Fruit fly (Drosophila melanogaster) whole organism, embryonic: ENCODE data around the gene CG7298.

Experiments used
- Abd-B ChIP-seq: fragments of 200-800 bp; sonication (Bioruptor generic); optimal IDR thresholded peaks from 2 replicates; lab custom pipeline; 2018; ENCODE audit warnings: missing biosample characterization, mild to moderate bottlenecking, missing genetic modification characterization, moderate library complexity
- B-H1 ChIP-seq: fragments of 200-800 bp; sonication (Bioruptor generic); IDR thresholded peaks from 3 replicates; pipeline ENCODE4 v1.3.6; 2022; ENCODE audit warnings: missing biosample characterization, missing genetic modification characterization
- CG10209 ChIP-seq: fragments of 200-800 bp; sonication (Bioruptor generic); optimal IDR thresholded peaks from 3 replicates; lab custom pipeline; 2017; ENCODE audit warnings: missing biosample characterization, mild to moderate bottlenecking, missing genetic modification characterization, missing genetic modification reagents
- CG10431 ChIP-seq: fragments of 200-800 bp; sonication (Bioruptor generic); optimal IDR thresholded peaks from 3 replicates; lab custom pipeline; 2018; ENCODE audit warnings: missing biosample characterization, mild to moderate bottlenecking, missing genetic modification characterization
- CG11456 ChIP-seq: fragments of 200-800 bp; sonication (Bioruptor generic); IDR thresholded peaks from 3 replicates; pipeline ENCODE4 v1.3.6; 2022; ENCODE audit warnings: missing biosample characterization, missing genetic modification characterization
- CG12155 ChIP-seq: fragments of 200-800 bp; sonication (Bioruptor generic); optimal IDR thresholded peaks from 3 replicates; lab custom pipeline; 2016; ENCODE audit warnings: missing biosample characterization, missing genetic modification characterization
- CG1529 ChIP-seq: fragments of 200-800 bp; sonication (Bioruptor generic); optimal IDR thresholded peaks from 3 replicates; lab custom pipeline; 2018; ENCODE audit warnings: missing biosample characterization, missing genetic modification characterization
- CG1792 ChIP-seq: fragments of 200-800 bp; sonication (Bioruptor generic); optimal IDR thresholded peaks from 2 replicates; lab custom pipeline; 2016; ENCODE audit warnings: missing biosample characterization, missing genetic modification characterization
- CG2199 ChIP-seq: fragments of 200-800 bp; sonication (Bioruptor generic); IDR thresholded peaks from 3 replicates; pipeline ENCODE4 v1.3.6; 2022; ENCODE audit warnings: missing biosample characterization, missing genetic modification characterization
- CG31224 ChIP-seq: fragments of 200-800 bp; sonication (Bioruptor generic); IDR thresholded peaks from 2 replicates; pipeline ENCODE4 v1.3.6; 2022; ENCODE audit warnings: missing biosample characterization, missing genetic modification characterization
- CG3163 ChIP-seq: fragments of 200-800 bp; sonication (Bioruptor generic); optimal IDR thresholded peaks from 3 replicates; lab custom pipeline; 2016; ENCODE audit warnings: missing biosample characterization, missing genetic modification characterization
- CG4360 ChIP-seq: fragments of 200-800 bp; sonication (Bioruptor generic); IDR thresholded peaks from 2 replicates; pipeline ENCODE4 v1.3.6; 2022; ENCODE audit warnings: missing biosample characterization, missing genetic modification characterization
- CG5180 ChIP-seq: fragments of 200-800 bp; sonication (Bioruptor generic); optimal IDR thresholded peaks from 3 replicates; lab custom pipeline; 2017; ENCODE audit warnings: missing biosample characterization, missing genetic modification characterization, mild to moderate bottlenecking, moderate library complexity, missing genetic modification reagents
- CG7372 ChIP-seq: fragments of 200-800 bp; sonication (Bioruptor generic); IDR thresholded peaks from 2 replicates; pipeline ENCODE4 v1.3.6; 2022; ENCODE audit warnings: missing biosample characterization, missing genetic modification characterization
- CG7839 ChIP-seq: fragments of 200-800 bp; sonication (Bioruptor generic); optimal IDR thresholded peaks from 3 replicates; lab custom pipeline; 2018; ENCODE audit warnings: missing biosample characterization, mild to moderate bottlenecking, missing genetic modification characterization, moderate library complexity
- CG7987 ChIP-seq: fragments of 200-800 bp; sonication (Bioruptor generic); optimal IDR thresholded peaks from 2 replicates; lab custom pipeline; 2018; ENCODE audit warnings: missing biosample characterization, mild to moderate bottlenecking, missing genetic modification characterization, moderate library complexity
- CG8281 ChIP-seq: fragments of 200-800 bp; sonication (Bioruptor generic); optimal IDR thresholded peaks from 2 replicates; lab custom pipeline; 2018; ENCODE audit warnings: missing biosample characterization, mild to moderate bottlenecking, missing genetic modification characterization, moderate library complexity
- CkIIα-i1 ChIP-seq: fragments of 200-800 bp; sonication (Bioruptor generic); IDR thresholded peaks from 2 replicates; pipeline ENCODE4 v1.3.6; 2022; ENCODE audit warnings: missing biosample characterization, missing genetic modification characterization
- Deaf1 ChIP-seq: fragments of 200-800 bp; optimal IDR thresholded peaks from 3 replicates; lab custom pipeline; 2019; ENCODE audit warnings: missing biosample characterization, mild to moderate bottlenecking, missing genetic modification characterization, moderate library complexity
- Hand ChIP-seq: fragments of 200-800 bp; sonication (Bioruptor generic); optimal IDR thresholded peaks from 2 replicates; lab custom pipeline; 2017; ENCODE audit warnings: mild to moderate bottlenecking, missing biosample characterization, missing genetic modification reagents, missing genetic modification characterization
- Hmx ChIP-seq: fragments of 200-800 bp; sonication (Bioruptor generic); optimal IDR thresholded peaks from 2 replicates; lab custom pipeline; 2016; ENCODE audit warnings: missing biosample characterization, missing genetic modification characterization
- Lhr ChIP-seq: fragments of 200-800 bp; sonication (Bioruptor generic); optimal IDR thresholded peaks from 3 replicates; lab custom pipeline; 2017; ENCODE audit warnings: mild to moderate bottlenecking, missing biosample characterization, missing genetic modification reagents, missing genetic modification characterization
- NC2β ChIP-seq: fragments of 200-800 bp; sonication (Bioruptor generic); optimal IDR thresholded peaks from 2 replicates; lab custom pipeline; 2016; ENCODE audit warnings: missing biosample characterization, missing genetic modification characterization
- Nf-YC ChIP-seq: fragments of 200-800 bp; optimal IDR thresholded peaks from 3 replicates; lab custom pipeline; 2019; ENCODE audit warnings: missing biosample characterization, mild to moderate bottlenecking, missing genetic modification characterization, moderate library complexity
- Ptx1 ChIP-seq: fragments of 200-800 bp; sonication (Bioruptor generic); IDR thresholded peaks from 2 replicates; pipeline ENCODE4 v1.3.6; 2022; ENCODE audit warnings: missing biosample characterization, missing genetic modification characterization
- Rx ChIP-seq: fragments of 200-800 bp; sonication (Bioruptor generic); IDR thresholded peaks from 2 replicates; pipeline ENCODE4 v1.3.6; 2022; ENCODE audit warnings: missing biosample characterization, missing genetic modification characterization
- Sox102F ChIP-seq: fragments of 200-800 bp; sonication (Bioruptor generic); optimal IDR thresholded peaks from 2 replicates; lab custom pipeline; 2018; ENCODE audit warnings: missing biosample characterization, mild to moderate bottlenecking, missing genetic modification characterization, moderate library complexity
- Tbp ChIP-seq: fragments of >200 bp; optimal IDR thresholded peaks from 2 replicates; lab custom pipeline; 2018; ENCODE audit warnings: missing biosample characterization, missing genetic modification characterization
- corto ChIP-seq: fragments of 200-800 bp; sonication (Bioruptor generic); optimal IDR thresholded peaks from 2 replicates; lab custom pipeline; 2016; ENCODE audit warnings: missing biosample characterization, mild to moderate bottlenecking, missing genetic modification characterization, moderate library complexity
- crol ChIP-seq: fragments of 200-800 bp; sonication (Bioruptor generic); IDR thresholded peaks from 2 replicates; pipeline ENCODE4 v1.3.6; 2022; ENCODE audit warnings: missing biosample characterization, missing genetic modification characterization
- danr ChIP-seq: fragments of 200-800 bp; sonication (Bioruptor generic); IDR thresholded peaks from 2 replicates; pipeline ENCODE4 v1.3.6; 2022; ENCODE audit warnings: missing biosample characterization, missing genetic modification characterization
- dati ChIP-seq: fragments of 200-800 bp; sonication (Bioruptor generic); IDR thresholded peaks from 2 replicates; pipeline ENCODE4 v1.3.6; 2022; ENCODE audit warnings: missing biosample characterization, missing genetic modification characterization
- dimm ChIP-seq: fragments of 200-800 bp; sonication (Bioruptor generic); IDR thresholded peaks from 2 replicates; pipeline ENCODE4 v1.3.6; 2022; ENCODE audit warnings: missing biosample characterization, missing genetic modification characterization
- disco-r ChIP-seq: fragments of 200-800 bp; sonication (Bioruptor generic); optimal IDR thresholded peaks from 2 replicates; lab custom pipeline; 2016; ENCODE audit warnings: missing biosample characterization, missing genetic modification characterization
- fd96Cb ChIP-seq: fragments of 200-800 bp; sonication (Bioruptor generic); optimal IDR thresholded peaks from 2 replicates; lab custom pipeline; 2018; ENCODE audit warnings: missing biosample characterization, mild to moderate bottlenecking, missing genetic modification characterization, moderate library complexity
- ftz-f1 ChIP-seq: fragments of 200-800 bp; sonication (Bioruptor generic); optimal IDR thresholded peaks from 2 replicates; lab custom pipeline; 2016; ENCODE audit warnings: missing biosample characterization, missing genetic modification characterization
- gcm ChIP-seq: fragments of 200-800 bp; sonication (Bioruptor generic); optimal IDR thresholded peaks from 2 replicates; lab custom pipeline; 2019; ENCODE audit warnings: missing biosample characterization, mild to moderate bottlenecking, missing genetic modification characterization, moderate library complexity
- gsb-n ChIP-seq: fragments of 200-800 bp; sonication (Bioruptor generic); optimal IDR thresholded peaks from 3 replicates; lab custom pipeline; 2018; ENCODE audit warnings: missing biosample characterization, mild to moderate bottlenecking, missing genetic modification characterization
- h ChIP-seq: fragments of >200 bp; optimal IDR thresholded peaks from 2 replicates; lab custom pipeline; 2017
- insv ChIP-seq, 2 experiments: fragments of 200-800 bp; sonication (Bioruptor generic); optimal IDR thresholded peaks; 3 replicates each; lab custom pipeline; 2016 to 2018; ENCODE audit warnings: missing biosample characterization in 2 of 2, missing genetic modification characterization in 2 of 2
- jigr1 ChIP-seq: fragments of 200-800 bp; sonication (Bioruptor generic); IDR thresholded peaks from 3 replicates; pipeline ENCODE4 v1.3.6; 2022; ENCODE audit warnings: missing biosample characterization, missing genetic modification characterization
- lab ChIP-seq: fragments of 200-800 bp; sonication (Bioruptor generic); optimal IDR thresholded peaks from 3 replicates; lab custom pipeline; 2017; ENCODE audit warnings: missing biosample characterization, missing genetic modification characterization, mild to moderate bottlenecking, moderate library complexity, missing genetic modification reagents
- run ChIP-seq: fragments of 200-800 bp; sonication (Bioruptor generic); optimal IDR thresholded peaks from 3 replicates; lab custom pipeline; 2018; ENCODE audit warnings: missing biosample characterization, mild to moderate bottlenecking, missing genetic modification characterization
- schlank ChIP-seq: fragments of 200-800 bp; sonication (Bioruptor generic); optimal IDR thresholded peaks from 2 replicates; lab custom pipeline; 2018; ENCODE audit warnings: missing biosample characterization, mild to moderate bottlenecking, missing genetic modification characterization
- shn ChIP-seq: fragments of 200-800 bp; sonication (Bioruptor generic); optimal IDR thresholded peaks from 3 replicates; lab custom pipeline; 2016; ENCODE audit warnings: missing biosample characterization, missing genetic modification characterization
- tin ChIP-seq: fragments of 200-800 bp; sonication (Bioruptor generic); optimal IDR thresholded peaks from 3 replicates; lab custom pipeline; 2016; ENCODE audit warnings: missing biosample characterization, missing genetic modification characterization
- tna ChIP-seq: fragments of 200-800 bp; sonication (Bioruptor generic); IDR thresholded peaks from 2 replicates; pipeline ENCODE4 v1.3.6; 2022; ENCODE audit warnings: missing biosample characterization, missing genetic modification characterization; ENCODE audit not compliant: partially characterized antibody
- toy ChIP-seq: fragments of 200-800 bp; sonication (Bioruptor generic); IDR thresholded peaks from 2 replicates; pipeline ENCODE4 v1.3.6; 2022; ENCODE audit warnings: missing biosample characterization, missing genetic modification characterization
- tx ChIP-seq: fragments of 200-800 bp; sonication (Bioruptor generic); optimal IDR thresholded peaks from 2 replicates; lab custom pipeline; 2016; ENCODE audit warnings: missing biosample characterization, missing genetic modification characterization
- vnd ChIP-seq: fragments of 200-800 bp; sonication (Bioruptor generic); IDR thresholded peaks from 3 replicates; pipeline ENCODE4 v1.3.6; 2022; ENCODE audit warnings: missing biosample characterization, missing genetic modification characterization; ENCODE audit not compliant: partially characterized antibody
- wek ChIP-seq: fragments of 200-800 bp; sonication (Bioruptor generic); optimal IDR thresholded peaks from 3 replicates; lab custom pipeline; 2018; ENCODE audit warnings: missing biosample characterization, mild to moderate bottlenecking, missing genetic modification characterization, moderate library complexity

CG7298 gene

DNA sequence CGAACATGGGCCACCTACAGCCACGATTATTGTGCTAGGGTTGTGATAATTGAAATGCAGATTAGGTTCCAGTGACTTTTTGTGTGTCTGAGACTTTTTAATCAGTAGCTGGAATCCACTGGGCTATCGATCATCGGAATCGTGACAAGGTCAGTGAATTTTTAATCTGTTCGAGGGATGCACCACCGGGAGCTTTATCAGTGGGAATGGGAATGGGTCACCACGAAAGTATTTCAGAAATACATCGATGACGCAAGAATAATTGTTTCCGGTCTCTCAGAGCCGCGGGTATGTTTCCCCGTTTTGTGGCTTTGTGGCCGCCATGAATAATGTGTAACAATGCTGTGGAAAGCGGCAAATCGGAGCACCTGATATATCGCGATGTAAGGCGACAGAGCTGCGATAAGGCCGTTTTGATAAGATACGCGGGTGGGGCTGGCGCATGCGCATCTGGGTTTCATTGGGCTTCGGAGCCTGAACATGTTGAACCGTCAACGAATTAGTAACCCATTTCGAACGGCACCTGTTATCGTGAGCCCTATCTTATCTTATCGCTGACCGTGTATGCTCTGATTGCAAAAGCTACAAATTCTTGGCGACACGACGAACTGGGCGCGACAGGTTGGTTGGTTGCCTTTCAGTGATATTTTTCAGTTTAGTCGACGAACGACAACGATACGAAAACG is 15.5 kb downstream of the CG7298 start, which contains the start of gene Ssk (continued):
- TF ChIP-seq CG2199, result 0 out of 3 replicates have a peak, but pooled peaks have one; percentile 44
- no peak for TF ChIP-seq dati (GFP tag; lab: Robert Waterston, UW)
- no peak for TF ChIP-seq Hmx (GFP tag; lab: Kevin White, UChicago)
- no peak for TF ChIP-seq ftz-f1 (GFP tag; lab: Kevin White, UChicago)
- TF ChIP-seq CG4360 (GFP tag; lab: Robert Waterston, UW), result no peak
- TF ChIP-seq gsb-n (tag; lab: Kevin White, UChicago), result no peak
- no peak for TF ChIP-seq CG1792 (GFP tag; lab: Kevin White, UChicago)
- no peak for TF ChIP-seq crol (GFP tag; lab: Robert Waterston, UW)
- peak; percentile 52 for TF ChIP-seq lab
- no peak for TF ChIP-seq CG7987 (GFP tag; lab: Kevin White, UChicago)
- TF ChIP-seq CG7372 (GFP tag; lab: Robert Waterston, UW), result no peak
- peak; percentile 21 for TF ChIP-seq wek
- TF ChIP-seq tx, result no peak
- TF ChIP-seq Hand (GFP tag; lab: Kevin White, UChicago), result peak; percentile 6
- no peak for TF ChIP-seq CG10209
- TF ChIP-seq CG5180 (GFP tag; lab: Kevin White, UChicago), result peak; percentile 7
- no peak for TF ChIP-seq NC2β (GFP tag; lab: Kevin White, UChicago)
- no peak for TF ChIP-seq CG1529 (GFP tag; lab: Kevin White, UChicago)
- no peak for TF ChIP-seq insv (GFP tag; optimal IDR thresholded peaks at IDR 0.05; lab: Kevin White, UChicago)
- TF ChIP-seq CG3163, result no peak
- no peak for TF ChIP-seq CG8281 (tag; lab: Kevin White, UChicago)
- TF ChIP-seq run (tag; lab: Kevin White, UChicago), result no peak
- TF ChIP-seq tin, result no peak
- TF ChIP-seq Tbp (GFP tag; lab: Kevin White, UChicago), result no peak
- TF ChIP-seq toy, result no peak
- no peak for TF ChIP-seq gcm (GFP tag; lab: Kevin White, UChicago)
- TF ChIP-seq tna (GFP tag; lab: Robert Waterston, UW), result no peak
- peak; percentile 45 for TF ChIP-seq Nf-YC
- no peak for TF ChIP-seq CG10431
- TF ChIP-seq CG12155 (GFP tag; lab: Kevin White, UChicago), result no peak
- TF ChIP-seq CG7839 (tag; lab: Kevin White, UChicago), result no peak
- TF ChIP-seq CkIIα-i1 (GFP tag; lab: Robert Waterston, UW), result no peak
- no peak for TF ChIP-seq Lhr (GFP tag; lab: Kevin White, UChicago)
- no peak for TF ChIP-seq shn (GFP tag; lab: Kevin White, UChicago)
- TF ChIP-seq dimm (GFP tag; lab: Robert Waterston, UW), result no peak
- no peak for TF ChIP-seq h (lab: Kevin White, UChicago)
- TF ChIP-seq disco-r (GFP tag; lab: Kevin White, UChicago), result no peak
- no peak for TF ChIP-seq CG11456 (GFP tag; lab: Robert Waterston, UW)
- TF ChIP-seq CG31224 (GFP tag; lab: Robert Waterston, UW), result no peak
- TF ChIP-seq schlank, result no peak
- TF ChIP-seq corto (GFP tag; lab: Kevin White, UChicago), result no peak
- no peak for TF ChIP-seq Abd-B (GFP tag; lab: Kevin White, UChicago)
- no peak for TF ChIP-seq fd96Cb (tag; lab: Kevin White, UChicago)
- TF ChIP-seq danr, result no peak
- TF ChIP-seq B-H1 (GFP tag; lab: Robert Waterston, UW), result no peak
- no peak for TF ChIP-seq Rx
- no peak for TF ChIP-seq Sox102F (GFP tag; lab: Kevin White, UChicago)
- no peak for TF ChIP-seq jigr1 (GFP tag; lab: Robert Waterston, UW)
- TF ChIP-seq vnd (GFP tag; lab: Robert Waterston, UW), result no peak
- peak; percentile 60 for TF ChIP-seq Deaf1 (tag; lab: Kevin White, UChicago)
- TF ChIP-seq Ptx1 (GFP tag; lab: Robert Waterston, UW), result no peak
